Fruit fly (Drosophila melanogaster): Measurements from ENCODE around the gene Prosalpha4T1.

dm6 chr3R:20748974-20749373 lies at the start of gene Prosalpha4T1:
- TF ChIP-seq EcR (GFP tag; optimal IDR thresholded peaks at IDR 0.05) (no peak), pan (optimal IDR thresholded peaks at IDR 0.05) (no peak), psq (optimal IDR thresholded peaks at IDR 0.05) (no peak), usp (GFP tag; optimal IDR thresholded peaks at IDR 0.05) (no peak), CG8478 (optimal IDR thresholded peaks at IDR 0.05) (no peak), Dll (optimal IDR thresholded peaks at IDR 0.05) (no peak)
